Fruit fly (Drosophila melanogaster) whole organism, embryonic: ENCODE data around the gene Rad60.

Experiments used
- Aef1 ChIP-seq: fragments of 200-800 bp; sonication (Bioruptor generic); IDR thresholded peaks from 3 replicates; pipeline ENCODE4 v1.3.6; 2022; ENCODE audit warnings: missing biosample characterization, missing genetic modification characterization
- B-H2 ChIP-seq: fragments of 200-800 bp; sonication (Bioruptor generic); optimal IDR thresholded peaks from 2 replicates; lab custom pipeline; 2018; ENCODE audit warnings: missing biosample characterization, mild to moderate bottlenecking, missing genetic modification characterization
- Blimp-1 ChIP-seq: fragments of 200-800 bp; sonication (Bioruptor generic); optimal IDR thresholded peaks from 3 replicates; lab custom pipeline; 2018; ENCODE audit warnings: missing biosample characterization, missing genetic modification characterization, mild to moderate bottlenecking, moderate library complexity, missing genetic modification reagents
- CG10147 ChIP-seq: fragments of 200-800 bp; sonication (Bioruptor generic); optimal IDR thresholded peaks from 2 replicates; lab custom pipeline; 2019; ENCODE audit warnings: missing biosample characterization, mild to moderate bottlenecking, missing genetic modification characterization, moderate library complexity
- CG10462 ChIP-seq: fragments of 200-800 bp; sonication (Bioruptor generic); optimal IDR thresholded peaks from 2 replicates; lab custom pipeline; 2016; ENCODE audit warnings: missing biosample characterization, missing genetic modification characterization
- CG11560 ChIP-seq: fragments of 200-800 bp; sonication (Bioruptor generic); IDR thresholded peaks from 3 replicates; pipeline ENCODE4 v1.3.6; 2022; ENCODE audit warnings: missing biosample characterization, missing genetic modification characterization
- CG12071 ChIP-seq: fragments of 200-800 bp; sonication (Bioruptor generic); optimal IDR thresholded peaks from 3 replicates; lab custom pipeline; 2018; ENCODE audit warnings: missing biosample characterization, mild to moderate bottlenecking, missing genetic modification characterization
- CG13624 ChIP-seq: fragments of 200-800 bp; sonication (Bioruptor generic); optimal IDR thresholded peaks from 2 replicates; lab custom pipeline; 2016; ENCODE audit warnings: missing biosample characterization, missing genetic modification characterization
- CG14050 ChIP-seq: fragments of 200-800 bp; sonication (Bioruptor generic); IDR thresholded peaks from 3 replicates; pipeline ENCODE4 v1.3.6; 2022; ENCODE audit warnings: missing biosample characterization, missing genetic modification characterization
- CG14667 ChIP-seq: fragments of 200-800 bp; sonication (Bioruptor generic); IDR thresholded peaks from 2 replicates; pipeline ENCODE4 v1.3.6; 2022; ENCODE audit warnings: missing biosample characterization, missing genetic modification characterization
- CG15073 ChIP-seq: fragments of 200-800 bp; sonication (Bioruptor generic); optimal IDR thresholded peaks from 2 replicates; lab custom pipeline; 2016; ENCODE audit warnings: missing biosample characterization, missing genetic modification characterization
- CG1529 ChIP-seq: fragments of 200-800 bp; sonication (Bioruptor generic); optimal IDR thresholded peaks from 3 replicates; lab custom pipeline; 2018; ENCODE audit warnings: missing biosample characterization, missing genetic modification characterization
- CG15514 ChIP-seq: fragments of 200-800 bp; sonication (Bioruptor generic); optimal IDR thresholded peaks from 3 replicates; lab custom pipeline; 2017; ENCODE audit warnings: missing biosample characterization, missing genetic modification characterization, mild to moderate bottlenecking, moderate library complexity, missing genetic modification reagents
- CG17186 ChIP-seq: fragments of 200-800 bp; sonication (Bioruptor generic); optimal IDR thresholded peaks from 3 replicates; lab custom pipeline; 2017; ENCODE audit warnings: missing biosample characterization, missing genetic modification reagents, missing genetic modification characterization
- CG2199 ChIP-seq: fragments of 200-800 bp; sonication (Bioruptor generic); IDR thresholded peaks from 3 replicates; pipeline ENCODE4 v1.3.6; 2022; ENCODE audit warnings: missing biosample characterization, missing genetic modification characterization
- CG42726 ChIP-seq: fragments of 200-800 bp; sonication (Bioruptor generic); IDR thresholded peaks from 2 replicates; pipeline ENCODE4 v1.3.6; 2022; ENCODE audit warnings: missing biosample characterization, missing genetic modification characterization; ENCODE audit not compliant: partially characterized antibody
- CG5180 ChIP-seq: fragments of 200-800 bp; sonication (Bioruptor generic); optimal IDR thresholded peaks from 3 replicates; lab custom pipeline; 2017; ENCODE audit warnings: missing biosample characterization, missing genetic modification characterization, mild to moderate bottlenecking, moderate library complexity, missing genetic modification reagents
- CG7372 ChIP-seq: fragments of 200-800 bp; sonication (Bioruptor generic); IDR thresholded peaks from 2 replicates; pipeline ENCODE4 v1.3.6; 2022; ENCODE audit warnings: missing biosample characterization, missing genetic modification characterization
- CG8924 ChIP-seq: fragments of 200-800 bp; optimal IDR thresholded peaks from 3 replicates; lab custom pipeline; 2019; ENCODE audit warnings: missing biosample characterization, mild to moderate bottlenecking, missing genetic modification characterization, moderate library complexity
- CrebB ChIP-seq: fragments of 200-800 bp; sonication (Bioruptor generic); optimal IDR thresholded peaks from 3 replicates; lab custom pipeline; 2018; ENCODE audit warnings: missing biosample characterization, mild to moderate bottlenecking, missing genetic modification characterization
- D19B ChIP-seq: fragments of 200-800 bp; sonication (Bioruptor generic); optimal IDR thresholded peaks from 2 replicates; lab custom pipeline; 2017; ENCODE audit warnings: missing biosample characterization, mild to moderate bottlenecking, missing genetic modification characterization
- Doc2 ChIP-seq: fragments of 200-800 bp; sonication (Bioruptor generic); IDR thresholded peaks from 2 replicates; pipeline ENCODE4 v1.3.6; 2022; ENCODE audit warnings: missing biosample characterization, missing genetic modification characterization
- Elba2 ChIP-seq: fragments of 200-800 bp; sonication (Bioruptor generic); optimal IDR thresholded peaks from 3 replicates; lab custom pipeline; 2016; ENCODE audit warnings: missing biosample characterization, missing genetic modification characterization
- Ets65A ChIP-seq: fragments of 200-800 bp; sonication (Bioruptor generic); peaks from one replicate; lab custom pipeline; 2016; ENCODE audit warnings: missing biosample characterization, missing genetic modification characterization
- Fer1 ChIP-seq: fragments of 200-800 bp; sonication (Bioruptor generic); optimal IDR thresholded peaks from 2 replicates; lab custom pipeline; 2017; ENCODE audit warnings: missing biosample characterization, mild to moderate bottlenecking, missing genetic modification characterization
- Fer2 ChIP-seq: fragments of 200-800 bp; sonication (Bioruptor generic); optimal IDR thresholded peaks from 2 replicates; lab custom pipeline; 2018; ENCODE audit warnings: missing biosample characterization, mild to moderate bottlenecking, missing genetic modification characterization, moderate library complexity
- Gug ChIP-seq: fragments of 200-800 bp; sonication (Bioruptor generic); IDR thresholded peaks from 4 replicates; pipeline ENCODE4 v1.3.6; 2022; ENCODE audit warnings: missing biosample characterization, missing genetic modification characterization
- Hmr ChIP-seq: fragments of 200-800 bp; sonication (Bioruptor generic); optimal IDR thresholded peaks from 3 replicates; lab custom pipeline; 2017; ENCODE audit warnings: mild to moderate bottlenecking, missing biosample characterization, missing genetic modification reagents, missing genetic modification characterization
- Hmx ChIP-seq: fragments of 200-800 bp; sonication (Bioruptor generic); optimal IDR thresholded peaks from 2 replicates; lab custom pipeline; 2016; ENCODE audit warnings: missing biosample characterization, missing genetic modification characterization
- Hr51 ChIP-seq, 2 experiments: fragments of 200-800 bp; sonication (Bioruptor generic); optimal IDR thresholded peaks; 2 replicates in 1 of 2; 3 replicates in 1 of 2; lab custom pipeline; 2016 to 2018; ENCODE audit warnings: missing biosample characterization in 2 of 2, missing genetic modification characterization in 2 of 2, mild to moderate bottlenecking in 1 of 2, moderate library complexity in 1 of 2
- NC2β ChIP-seq: fragments of 200-800 bp; sonication (Bioruptor generic); optimal IDR thresholded peaks from 2 replicates; lab custom pipeline; 2016; ENCODE audit warnings: missing biosample characterization, missing genetic modification characterization
- Scr ChIP-seq: fragments of 200-800 bp; sonication (Bioruptor generic); IDR thresholded peaks from 2 replicates; pipeline ENCODE4 v1.3.6; 2022; ENCODE audit warnings: missing biosample characterization, missing genetic modification characterization; ENCODE audit not compliant: partially characterized antibody
- Side ChIP-seq: fragments of 200-800 bp; sonication (Bioruptor generic); optimal IDR thresholded peaks from 2 replicates; lab custom pipeline; 2016; ENCODE audit warnings: missing biosample characterization, missing genetic modification characterization
- bab2 ChIP-seq: fragments of 200-800 bp; sonication (Bioruptor generic); optimal IDR thresholded peaks from 2 replicates; lab custom pipeline; 2016; ENCODE audit warnings: missing biosample characterization, missing genetic modification characterization
- bigmax ChIP-seq: fragments of 200-800 bp; sonication (Bioruptor generic); optimal IDR thresholded peaks from 2 replicates; lab custom pipeline; 2018; ENCODE audit warnings: missing biosample characterization, mild to moderate bottlenecking, missing genetic modification characterization
- chinmo ChIP-seq: fragments of 200-800 bp; sonication (Bioruptor generic); IDR thresholded peaks from 4 replicates; pipeline ENCODE4 v1.3.6; 2022; ENCODE audit warnings: missing biosample characterization, missing genetic modification characterization; ENCODE audit not compliant: partially characterized antibody
- chn ChIP-seq: fragments of 200-800 bp; sonication (Bioruptor generic); optimal IDR thresholded peaks from 2 replicates; lab custom pipeline; 2016; ENCODE audit warnings: missing biosample characterization, missing genetic modification characterization
- crol ChIP-seq: fragments of 200-800 bp; sonication (Bioruptor generic); IDR thresholded peaks from 2 replicates; pipeline ENCODE4 v1.3.6; 2022; ENCODE audit warnings: missing biosample characterization, missing genetic modification characterization
- exex ChIP-seq: fragments of 200-800 bp; sonication (Bioruptor generic); optimal IDR thresholded peaks from 4 replicates; lab custom pipeline; 2018; ENCODE audit warnings: missing biosample characterization, mild to moderate bottlenecking, missing genetic modification characterization, moderate library complexity
- grau ChIP-seq: fragments of 200-800 bp; optimal IDR thresholded peaks from 3 replicates; lab custom pipeline; 2019; ENCODE audit warnings: missing biosample characterization, mild to moderate bottlenecking, missing genetic modification characterization, moderate library complexity
- h ChIP-seq: fragments of >200 bp; optimal IDR thresholded peaks from 2 replicates; lab custom pipeline; 2017
- inv ChIP-seq: fragments of 200-800 bp; sonication (Bioruptor generic); IDR thresholded peaks from 2 replicates; pipeline ENCODE4 v1.3.6; 2022; ENCODE audit warnings: missing biosample characterization, missing genetic modification characterization; ENCODE audit not compliant: partially characterized antibody
- ken ChIP-seq: fragments of 200-800 bp; sonication (Bioruptor generic); IDR thresholded peaks from 3 replicates; pipeline ENCODE4 v1.3.6; 2022; ENCODE audit warnings: missing biosample characterization, missing genetic modification characterization
- kni ChIP-seq: fragments of 200-800 bp; sonication (Bioruptor generic); optimal IDR thresholded peaks from 3 replicates; lab custom pipeline; 2017; ENCODE audit warnings: mild to moderate bottlenecking, missing biosample characterization, missing genetic modification reagents, missing genetic modification characterization
- lbe ChIP-seq: fragments of 200-800 bp; sonication (Bioruptor generic); optimal IDR thresholded peaks from 2 replicates; lab custom pipeline; 2016; ENCODE audit warnings: missing biosample characterization, mild to moderate bottlenecking, missing genetic modification characterization
- lola ChIP-seq, 3 experiments: fragments of >200 bp in 2 of 3; fragments of 200-800 bp in 1 of 3; sonication (Bioruptor generic) in 1 of 3; optimal IDR thresholded peaks; 2 replicates each; lab custom pipeline; 2017 to 2019; ENCODE audit warnings: missing biosample characterization in 3 of 3, missing genetic modification characterization in 3 of 3, mild to moderate bottlenecking in 1 of 3, moderate library complexity in 1 of 3
- otp ChIP-seq: fragments of 200-800 bp; sonication (Bioruptor generic); IDR thresholded peaks from 3 replicates; pipeline ENCODE4, ENCODE4 v1.3.6; 2022; ENCODE audit warnings: missing biosample characterization, missing genetic modification characterization
- tio ChIP-seq: fragments of 200-800 bp; sonication (Bioruptor generic); optimal IDR thresholded peaks from 2 replicates; lab custom pipeline; 2017; ENCODE audit warnings: missing biosample characterization, missing genetic modification characterization, inconsistent platforms
- zf30C ChIP-seq: fragments of 200-800 bp; sonication (Bioruptor generic); optimal IDR thresholded peaks from 3 replicates; lab custom pipeline; 2018; ENCODE audit warnings: missing biosample characterization, mild to moderate bottlenecking, missing genetic modification characterization
- zfh2 ChIP-seq: fragments of 200-800 bp; sonication (Bioruptor generic); optimal IDR thresholded peaks from 2 replicates; lab custom pipeline; 2016; ENCODE audit warnings: missing biosample characterization, missing genetic modification characterization

The Rad60 gene

dm6 chr3R:23211745-23212254, 39.5 kb downstream of the Rad60 start (continued):
- TF ChIP-seq B-H2 (GFP tag; lab: Kevin White, UChicago) (peak; percentile 1), CG8924 (tag; lab: Kevin White, UChicago) (peak; percentile 65), NC2β (GFP tag; lab: Kevin White, UChicago) (no peak), kni (no peak), h (lab: Kevin White, UChicago) (no peak), bab2 (GFP tag; lab: Kevin White, UChicago) (peak; percentile 34), CG14050 (GFP tag; lab: Robert Waterston, UW) (peak; percentile 39; the same call in 1 of the 3 replicates), Fer1 (GFP tag; lab: Kevin White, UChicago) (peak; percentile 78), D19B (GFP tag; lab: Kevin White, UChicago) (peak; percentile 22), CG1529 (peak; percentile 18), CG10462 (no peak), lola (GFP tag; optimal IDR thresholded peaks at IDR 0.05; lab: Kevin White, UChicago) (peak in 1 of 3 experiments; percentile 50), Hr51 (GFP tag; optimal IDR thresholded peaks at IDR 0.05; lab: Kevin White, UChicago) (peak in 1 of 2 experiments; percentile 40), Ets65A (no peak), CG14667 (GFP tag; lab: Robert Waterston, UW) (no peak), Side (GFP tag; lab: Kevin White, UChicago) (peak; percentile 54), zf30C (GFP tag; lab: Kevin White, UChicago) (no peak), chn (GFP tag; lab: Kevin White, UChicago) (no peak), exex (tag; lab: Kevin White, UChicago) (peak; percentile 38), CG15073 (no peak), Hmr (peak; percentile 74), CG10147 (peak; percentile 61), CG15514 (GFP tag; lab: Kevin White, UChicago) (peak; percentile 43), Hmx (GFP tag; lab: Kevin White, UChicago) (no peak), chinmo (GFP tag; lab: Robert Waterston, UW) (no peak), Fer2 (tag; lab: Kevin White, UChicago) (peak; percentile 20), bigmax (GFP tag; lab: Kevin White, UChicago) (no peak), CG17186 (GFP tag; lab: Kevin White, UChicago) (no peak), CG5180 (peak; percentile 41), grau (tag; lab: Kevin White, UChicago) (peak; percentile 96), crol (no peak), lbe (no peak), inv (GFP tag; lab: Robert Waterston, UW) (no peak), Gug (GFP tag; lab: Robert Waterston, UW) (no peak), tio (GFP tag; lab: Kevin White, UChicago) (peak; percentile 3), Blimp-1 (peak; percentile 60), CG13624 (peak; percentile 42), CG12071 (GFP tag; lab: Kevin White, UChicago) (peak; percentile 31), zfh2 (GFP tag; lab: Kevin White, UChicago) (peak; percentile 22), Doc2 (GFP tag; lab: Robert Waterston, UW) (no peak), Elba2 (GFP tag; lab: Kevin White, UChicago) (no peak), Scr (GFP tag; lab: Robert Waterston, UW) (no peak), CG11560 (tag; lab: Robert Waterston, UW) (no peak; the same call in 2 of the 3 replicates), CrebB (tag; lab: Kevin White, UChicago) (peak; percentile 27), ken (GFP tag; lab: Robert Waterston, UW) (peak; percentile 56; the same call in 2 of the 3 replicates), CG2199 (GFP tag; lab: Robert Waterston, UW) (no peak), Aef1 (GFP tag; lab: Robert Waterston, UW) (peak; percentile 38), CG7372 (GFP tag; lab: Robert Waterston, UW) (no peak), otp (GFP tag; lab: Robert Waterston, UW) (no peak), CG42726 (GFP tag; lab: Robert Waterston, UW) (no peak)
